Fruit fly (Drosophila melanogaster): ENCODE results near the gene sima.

sima gene

DNA sequence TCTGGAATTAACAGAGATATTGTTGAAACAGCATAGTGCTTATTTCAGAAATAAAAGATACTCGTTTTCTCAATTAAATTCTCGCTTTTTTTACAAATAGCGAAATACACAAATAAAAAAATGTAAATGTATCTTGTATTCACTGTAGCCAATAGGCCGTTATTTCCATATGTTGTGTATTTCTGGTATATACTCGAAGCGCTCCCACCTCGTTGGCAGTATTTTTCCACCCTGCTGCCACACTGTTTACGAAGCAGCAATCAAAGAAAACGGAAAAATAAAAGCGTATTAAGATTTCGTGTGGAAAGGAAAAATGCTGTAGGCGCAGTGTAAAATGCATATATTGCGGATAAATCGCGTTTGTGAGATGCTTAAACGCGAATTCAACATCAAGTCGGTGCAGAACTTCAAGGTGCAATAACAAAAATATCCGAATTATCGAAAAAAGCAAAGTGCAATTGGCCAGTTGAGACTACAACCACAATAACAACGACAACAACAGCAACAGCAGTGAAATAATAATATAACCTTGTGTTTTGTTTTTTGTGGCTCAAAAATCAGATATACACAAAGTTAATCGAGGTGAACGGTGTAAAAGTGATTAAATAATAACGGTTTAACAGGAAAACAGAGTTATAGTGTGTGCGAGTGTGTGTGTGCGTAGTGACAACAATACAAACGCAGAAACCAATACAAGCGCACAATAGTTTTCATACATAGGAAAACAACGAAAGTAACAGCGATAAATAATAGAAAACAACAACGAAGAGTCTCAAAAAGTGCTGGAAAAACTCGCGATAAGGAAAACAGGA lies at the start of gene sima (continued):
- peak; percentile 1 for TF ChIP-seq Blimp-1 (GFP tag; optimal IDR thresholded peaks at IDR 0.05)
- TF ChIP-seq CG6808 (GFP tag; optimal IDR thresholded peaks at IDR 0.05) = peak; percentile 21
- TF ChIP-seq CG11762 (GFP tag; optimal IDR thresholded peaks at IDR 0.05; ENCODE audit: insufficient read depth) = no peak
- TF ChIP-seq dsx (GFP tag; optimal IDR thresholded peaks at IDR 0.05; ENCODE audit: poor library complexity, severe bottlenecking) = no peak
- peak; percentile 42 for TF ChIP-seq pdm3 (GFP tag; optimal IDR thresholded peaks at IDR 0.05)
- no peak for TF ChIP-seq Eip93F (GFP tag; optimal IDR thresholded peaks at IDR 0.05)
- no peak for TF ChIP-seq CG11902 (GFP tag; optimal IDR thresholded peaks at IDR 0.05)
- peak; percentile 41 for TF ChIP-seq lz (GFP tag; optimal IDR thresholded peaks at IDR 0.05)
- peak; percentile 77 for TF ChIP-seq Eip78C (GFP tag)

DNA sequence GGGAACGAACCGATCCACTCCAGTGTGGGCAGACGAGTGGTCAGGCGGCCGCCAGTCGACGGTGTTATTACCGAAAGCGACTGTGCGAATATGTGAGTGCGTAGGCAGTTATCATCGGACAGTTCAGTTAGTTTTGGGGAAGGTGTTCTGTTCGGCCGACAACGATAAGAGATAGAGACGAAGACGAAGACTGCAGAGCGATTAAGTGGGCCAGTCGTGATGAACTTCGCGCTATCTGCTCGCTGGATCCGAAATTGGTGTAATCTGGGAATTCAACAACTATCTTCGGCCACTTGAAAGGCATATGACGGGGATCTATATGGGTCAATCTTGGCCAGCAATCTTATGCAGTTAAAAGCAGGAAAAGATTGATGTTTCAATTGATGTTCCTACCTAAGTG lies 48.9 kb upstream of the sima start, which contains the start of gene CG7912:
Gene CG7912, minus strand, starts transcription at position 17 of the 400 bp plus-strand sequence.
- no peak for TF ChIP-seq CG15336 (GFP tag; IDR thresholded peaks at IDR 0.05)
- no peak for TF ChIP-seq CG8319 (GFP tag; optimal IDR thresholded peaks at IDR 0.05)
- TF ChIP-seq CG3032 (tag; optimal IDR thresholded peaks at IDR 0.05) = no peak
- TF ChIP-seq Eip93F (GFP tag; optimal IDR thresholded peaks at IDR 0.05) = no peak
- no peak for TF ChIP-seq Blimp-1 (GFP tag; optimal IDR thresholded peaks at IDR 0.05)
- TF ChIP-seq achi (GFP tag; optimal IDR thresholded peaks at IDR 0.05) = no peak
- TF ChIP-seq Eip78C (GFP tag) = no peak
- TF ChIP-seq fd59A (GFP tag; optimal IDR thresholded peaks at IDR 0.05) = no peak
- no peak for TF ChIP-seq salr (GFP tag; optimal IDR thresholded peaks at IDR 0.05)
- TF ChIP-seq lz (GFP tag; optimal IDR thresholded peaks at IDR 0.05) = no peak
- TF ChIP-seq cyc (GFP tag; optimal IDR thresholded peaks at IDR 0.05) = no peak
- no peak for TF ChIP-seq CG1621 (tag; optimal IDR thresholded peaks at IDR 0.05)
- TF ChIP-seq CG11762 (GFP tag; optimal IDR thresholded peaks at IDR 0.05; ENCODE audit: insufficient read depth) = no peak
- TF ChIP-seq spab (GFP tag; optimal IDR thresholded peaks at IDR 0.05) = no peak
- no peak for TF ChIP-seq dac (GFP tag; optimal IDR thresholded peaks at IDR 0.05)
- no peak for TF ChIP-seq CG7368 (GFP tag; optimal IDR thresholded peaks at IDR 0.05)
- no peak for TF ChIP-seq topi (GFP tag; optimal IDR thresholded peaks at IDR 0.05)
- no peak for TF ChIP-seq CG16779 (tag; optimal IDR thresholded peaks at IDR 0.05)
- no peak for TF ChIP-seq CG3919 (GFP tag; optimal IDR thresholded peaks at IDR 0.05)

DNA sequence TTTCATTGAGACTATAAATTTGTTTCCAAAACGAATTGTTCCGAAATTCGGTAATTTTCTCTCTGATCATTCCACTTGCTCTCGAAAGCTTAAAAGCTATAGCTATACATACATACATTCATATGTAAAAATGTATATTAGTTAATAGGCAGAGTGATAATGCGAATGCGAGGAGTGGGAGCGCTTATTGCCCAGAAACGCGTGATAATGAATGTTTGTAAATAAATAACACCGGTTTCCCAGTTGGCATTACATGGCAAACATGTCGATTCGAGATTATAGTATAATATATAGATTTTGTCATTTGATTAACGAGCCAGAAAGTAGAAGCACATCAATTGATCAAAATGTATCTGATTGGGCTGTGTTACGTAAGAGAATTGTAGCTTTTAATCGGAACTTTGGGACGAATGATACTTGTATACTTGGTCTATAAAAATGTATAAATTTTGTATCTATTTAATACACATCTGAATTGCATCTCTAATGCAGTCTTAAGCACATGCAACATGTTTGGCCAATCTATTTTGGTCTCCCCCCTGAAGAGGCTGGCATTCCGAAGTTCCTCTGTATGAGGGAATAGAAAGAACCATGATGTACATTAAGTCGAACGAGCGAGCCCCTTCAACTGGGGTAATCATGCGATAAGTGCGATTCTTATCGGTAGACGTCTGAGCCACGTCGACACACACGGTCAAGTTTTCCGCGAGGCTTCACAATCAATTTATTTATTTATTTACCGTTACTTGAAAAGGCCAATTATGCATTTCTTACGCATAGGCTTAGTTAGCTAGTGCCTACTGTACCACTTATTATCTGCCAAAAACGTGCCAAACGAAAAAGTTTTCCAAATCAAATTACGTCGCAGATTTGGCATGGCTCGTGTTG lies 45.3 kb upstream of the sima start:
- TF ChIP-seq Gug (GFP tag; IDR thresholded peaks at IDR 0.05) (no peak), CG4318 (GFP tag; optimal IDR thresholded peaks at IDR 0.05) (no peak), topi (GFP tag; optimal IDR thresholded peaks at IDR 0.05) (no peak), CG8119 (GFP tag; IDR thresholded peaks at IDR 0.05) (peak; percentile 46; the same call in 1 of the 3 replicates), CG15336 (GFP tag; IDR thresholded peaks at IDR 0.05) (peak; percentile 64), fd85E (GFP tag; optimal IDR thresholded peaks at IDR 0.05) (no peak), fd59A (GFP tag; optimal IDR thresholded peaks at IDR 0.05) (no peak), CG16779 (tag; optimal IDR thresholded peaks at IDR 0.05) (no peak), dac (GFP tag; optimal IDR thresholded peaks at IDR 0.05) (no peak), dsx (GFP tag; optimal IDR thresholded peaks at IDR 0.05; ENCODE audit: poor library complexity, severe bottlenecking) (no peak), CG11294 (GFP tag; IDR thresholded peaks at IDR 0.05) (peak; percentile 34; the same call in 1 of the 2 replicates), CG10669 (GFP tag; optimal IDR thresholded peaks at IDR 0.05) (no peak), CG9139 (GFP tag; optimal IDR thresholded peaks at IDR 0.05) (no peak), Eip93F (GFP tag; optimal IDR thresholded peaks at IDR 0.05) (no peak), CG6276 (GFP tag; optimal IDR thresholded peaks at IDR 0.05) (no peak), Sox102F (GFP tag; optimal IDR thresholded peaks at IDR 0.05) (no peak), Met (GFP tag; optimal IDR thresholded peaks at IDR 0.05) (no peak), Hr4 (GFP tag; optimal IDR thresholded peaks at IDR 0.05) (peak; percentile 55), CG3032 (tag; optimal IDR thresholded peaks at IDR 0.05) (no peak), Smox (GFP tag; optimal IDR thresholded peaks at IDR 0.05) (no peak), CG8632 (GFP tag; optimal IDR thresholded peaks at IDR 0.05) (no peak), Lpt (GFP tag; optimal IDR thresholded peaks at IDR 0.05) (no peak), Hr38 (GFP tag; optimal IDR thresholded peaks at IDR 0.05) (no peak), net (GFP tag; optimal IDR thresholded peaks at IDR 0.05) (peak; percentile 23), svp (GFP tag) (peak; percentile 44), acj6 (GFP tag; optimal IDR thresholded peaks at IDR 0.05) (no peak), lz (GFP tag; optimal IDR thresholded peaks at IDR 0.05) (no peak), achi (GFP tag; optimal IDR thresholded peaks at IDR 0.05) (peak; percentile 32), pdm3 (GFP tag; optimal IDR thresholded peaks at IDR 0.05) (no peak), CG6163 (GFP tag; IDR thresholded peaks at IDR 0.05) (peak; percentile 59), CG11902 (GFP tag; optimal IDR thresholded peaks at IDR 0.05) (no peak)
